ENCODE assay signal across 2 fruit fly cellular contexts in the genomic region with DNA sequence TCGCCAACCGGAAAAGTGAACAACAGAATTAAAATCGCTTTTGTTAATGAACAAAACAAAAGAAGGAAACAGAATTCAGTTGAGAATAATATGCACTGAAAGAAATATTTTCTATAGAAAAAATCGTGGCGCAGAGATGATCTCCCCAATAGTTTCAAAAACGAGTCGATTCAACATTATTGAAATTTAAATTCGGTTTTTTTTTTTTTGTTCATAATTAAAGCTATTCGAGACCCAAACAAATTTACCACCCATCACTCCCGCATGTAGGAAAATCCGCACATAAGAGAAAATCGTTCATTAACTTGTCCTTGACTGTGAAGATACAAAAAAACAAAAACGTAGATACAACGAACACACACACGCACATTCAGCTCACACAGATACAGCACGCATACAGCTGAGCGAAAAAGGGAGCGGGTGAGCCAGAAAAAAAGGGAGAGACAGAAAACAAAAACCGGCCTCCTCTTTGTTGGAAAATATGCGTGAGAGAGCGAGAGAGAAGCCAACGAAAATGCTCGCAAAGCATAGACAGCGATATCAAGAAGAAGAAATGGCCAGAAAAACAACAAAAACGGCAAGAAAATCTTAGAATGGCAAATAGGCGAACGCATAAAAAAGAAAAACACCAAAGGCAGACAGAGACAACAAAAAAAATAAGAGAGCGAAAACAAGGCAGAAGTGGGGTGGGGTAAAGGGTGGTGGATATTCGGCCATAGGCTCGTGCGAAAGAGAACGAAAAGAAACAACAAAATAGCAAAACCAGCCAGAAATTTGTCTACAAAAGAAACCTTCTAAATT.
TF ChIP-seq lines count a peak whose summit lies in the region.

No protein-coding gene starts in this region.

TF ChIP-seq in whole organism, embryonic, 481 proteins besides CTCF, POLR2A, EP300 and RAD21 (continued from another document and continues in another):
- TF ChIP-seq kni (GFP tag; optimal IDR thresholded peaks at IDR 0.05; lab: Kevin White, UChicago) (peak; percentile 57), CG31224 (GFP tag; IDR thresholded peaks at IDR 0.05; lab: Robert Waterston, UW) (peak; percentile 54; the same call in 1 of the 2 replicates), CG17802 (tag; optimal IDR thresholded peaks at IDR 0.05; lab: Kevin White, UChicago) (no peak), HLH54F (GFP tag; optimal IDR thresholded peaks at IDR 0.05; lab: Kevin White, UChicago) (peak; percentile 59), Usf (GFP tag; optimal IDR thresholded peaks at IDR 0.05; lab: Kevin White, UChicago) (no peak), emc (GFP tag; optimal IDR thresholded peaks at IDR 0.05; lab: Kevin White, UChicago) (no peak), unc-4 (GFP tag; IDR thresholded peaks at IDR 0.05; lab: Robert Waterston, UW; ENCODE audit: partially characterized antibody) (peak; percentile 48; the same call in 1 of the 2 replicates), CG12659 (GFP tag; optimal IDR thresholded peaks at IDR 0.05; lab: Kevin White, UChicago) (peak; percentile 25), schlank (tag; optimal IDR thresholded peaks at IDR 0.05; lab: Kevin White, UChicago) (no peak), CG13775 (GFP tag; optimal IDR thresholded peaks at IDR 0.05; lab: Kevin White, UChicago) (peak; percentile 63), CG32767 (GFP tag; IDR thresholded peaks at IDR 0.05; lab: Robert Waterston, UW) (no peak), CG8359 (GFP tag; optimal IDR thresholded peaks at IDR 0.05; lab: Kevin White, UChicago; ENCODE audit: borderline replicate concordance) (no peak), D19B (GFP tag; optimal IDR thresholded peaks at IDR 0.05; lab: Kevin White, UChicago) (peak; percentile 49), nerfin-2 (GFP tag; IDR thresholded peaks at IDR 0.05; lab: Robert Waterston, UW; ENCODE audit: partially characterized antibody) (no peak), Sox102F (GFP tag; optimal IDR thresholded peaks at IDR 0.05; lab: Kevin White, UChicago) (peak; percentile 31), lab (GFP tag; optimal IDR thresholded peaks at IDR 0.05; lab: Kevin White, UChicago) (peak; percentile 61), fd3F (GFP tag; optimal IDR thresholded peaks at IDR 0.05; lab: Kevin White, UChicago) (peak; percentile 30), Dll (GFP tag; IDR thresholded peaks at IDR 0.05; lab: Robert Waterston, UW; ENCODE audit: partially characterized antibody) (no peak), Trl (optimal IDR thresholded peaks at IDR 0.05; lab: Kevin White, UChicago) (peak; percentile 73 to 95), Trl (GFP tag; optimal IDR thresholded peaks at IDR 0.05; lab: Kevin White, UChicago) (peak; percentile 7), Jarid2 (GFP tag; optimal IDR thresholded peaks at IDR 0.05; lab: Kevin White, UChicago) (no peak), CG10366 (GFP tag; IDR thresholded peaks at IDR 0.05; lab: Robert Waterston, UW) (peak; percentile 30; the same call in 1 of the 2 replicates), CG3281 (GFP tag; optimal IDR thresholded peaks at IDR 0.05; lab: Kevin White, UChicago) (peak; percentile 50), CG15601 (tag; optimal IDR thresholded peaks at IDR 0.05; lab: Kevin White, UChicago) (no peak), nau (GFP tag; optimal IDR thresholded peaks at IDR 0.05; lab: Kevin White, UChicago) (no peak), ATbp (GFP tag; optimal IDR thresholded peaks at IDR 0.05; lab: Kevin White, UChicago) (no peak), Nf-YB (GFP tag; optimal IDR thresholded peaks at IDR 0.05; lab: Kevin White, UChicago) (peak; percentile 10), eyg (GFP tag; optimal IDR thresholded peaks at IDR 0.05; lab: Kevin White, UChicago) (peak; percentile 66), tll (GFP tag; optimal IDR thresholded peaks at IDR 0.05; lab: Kevin White, UChicago) (peak in 1 of 2 experiments; percentile 54), sim (GFP tag; IDR thresholded peaks at IDR 0.05; lab: Robert Waterston, UW) (no peak), Opbp (GFP tag; IDR thresholded peaks at IDR 0.05; lab: Robert Waterston, UW; ENCODE audit: partially characterized antibody) (no peak), ham (GFP tag; IDR thresholded peaks at IDR 0.05; lab: Robert Waterston, UW) (no peak), exex (tag; optimal IDR thresholded peaks at IDR 0.05; lab: Kevin White, UChicago) (no peak), HmgZ (tag; optimal IDR thresholded peaks at IDR 0.05; lab: Kevin White, UChicago) (peak; percentile 44), CG11695 (GFP tag; IDR thresholded peaks at IDR 0.05; lab: Robert Waterston, UW) (peak; percentile 58; the same call in 2 of the 3 replicates), CG6654 (GFP tag; optimal IDR thresholded peaks at IDR 0.05; lab: Kevin White, UChicago) (no peak), CG4328 (GFP tag; optimal IDR thresholded peaks at IDR 0.05; lab: Kevin White, UChicago) (no peak), CG18764 (GFP tag; optimal IDR thresholded peaks at IDR 0.05; lab: Kevin White, UChicago) (no peak), jumu (GFP tag; optimal IDR thresholded peaks at IDR 0.05; lab: Kevin White, UChicago) (no peak), CG12299 (tag; optimal IDR thresholded peaks at IDR 0.05; lab: Kevin White, UChicago) (peak; percentile 21), CG10654 (GFP tag; optimal IDR thresholded peaks at IDR 0.05; lab: Kevin White, UChicago) (no peak), CG8281 (tag; optimal IDR thresholded peaks at IDR 0.05; lab: Kevin White, UChicago) (no peak), CG6854 (GFP tag; optimal IDR thresholded peaks at IDR 0.05; lab: Kevin White, UChicago) (peak; percentile 15), CG12104 (GFP tag; optimal IDR thresholded peaks at IDR 0.05; lab: Kevin White, UChicago) (no peak), NK7.1 (GFP tag; optimal IDR thresholded peaks at IDR 0.05; lab: Kevin White, UChicago) (peak; percentile 44), CG6272 (GFP tag; IDR thresholded peaks at IDR 0.05; lab: Robert Waterston, UW) (no peak), Fer1 (GFP tag; optimal IDR thresholded peaks at IDR 0.05; lab: Kevin White, UChicago) (peak; percentile 12), CG3847 (GFP tag; IDR thresholded peaks at IDR 0.05; lab: Robert Waterston, UW) (no peak; the same call in 1 of the 2 replicates), Ptx1 (GFP tag; IDR thresholded peaks at IDR 0.05; lab: Robert Waterston, UW) (0 out of 2 replicates have a peak, but pooled peaks have one; percentile 36), CG7357 (GFP tag; IDR thresholded peaks at IDR 0.05; lab: Robert Waterston, UW) (0 out of 3 replicates have a peak, but pooled peaks have one; percentile 19), CG5953 (GFP tag; IDR thresholded peaks at IDR 0.05; lab: Robert Waterston, UW) (no peak), Max (GFP tag; optimal IDR thresholded peaks at IDR 0.05; lab: Kevin White, UChicago) (no peak), Rfx (GFP tag; IDR thresholded peaks at IDR 0.05; lab: Robert Waterston, UW) (peak; percentile 83), toy (GFP tag; IDR thresholded peaks at IDR 0.05; lab: Robert Waterston, UW) (no peak), shn (GFP tag; optimal IDR thresholded peaks at IDR 0.05; lab: Kevin White, UChicago) (peak; percentile 14), Chrac-16 (GFP tag; optimal IDR thresholded peaks at IDR 0.05; lab: Kevin White, UChicago) (peak; percentile 59), Gsc (GFP tag; IDR thresholded peaks at IDR 0.05; lab: Robert Waterston, UW) (no peak), CG5180 (GFP tag; optimal IDR thresholded peaks at IDR 0.05; lab: Kevin White, UChicago) (no peak), sima (GFP tag; optimal IDR thresholded peaks at IDR 0.05; lab: Kevin White, UChicago) (peak; percentile 33), CG11696 (GFP tag; IDR thresholded peaks at IDR 0.05; lab: Robert Waterston, UW) (peak; percentile 74)

TF ChIP-seq in whole organism, prepupa, 60 proteins besides CTCF, POLR2A, EP300 and RAD21 (continued from another document):
- TF ChIP-seq dac (GFP tag; optimal IDR thresholded peaks at IDR 0.05; lab: Kevin White, UChicago) (peak; percentile 34), CG6808 (GFP tag; optimal IDR thresholded peaks at IDR 0.05; lab: Kevin White, UChicago) (peak; percentile 60), OdsH (GFP tag; optimal IDR thresholded peaks at IDR 0.05; lab: Kevin White, UChicago) (peak; percentile 56), Ets96B (tag; optimal IDR thresholded peaks at IDR 0.05; lab: Kevin White, UChicago) (peak; percentile 59), salr (GFP tag; optimal IDR thresholded peaks at IDR 0.05; lab: Kevin White, UChicago) (peak in 1 of 2 experiments; percentile 84), CG3919 (GFP tag; optimal IDR thresholded peaks at IDR 0.05; lab: Kevin White, UChicago) (peak; percentile 52), Sox102F (GFP tag; optimal IDR thresholded peaks at IDR 0.05; lab: Kevin White, UChicago) (peak; percentile 67), CG10669 (GFP tag; optimal IDR thresholded peaks at IDR 0.05; lab: Kevin White, UChicago) (peak; percentile 60), cyc (GFP tag; optimal IDR thresholded peaks at IDR 0.05; lab: Kevin White, UChicago) (peak; percentile 70), fkh (GFP tag; optimal IDR thresholded peaks at IDR 0.05; lab: Kevin White, UChicago) (peak; percentile 64), CG16779 (tag; optimal IDR thresholded peaks at IDR 0.05; lab: Kevin White, UChicago) (peak; percentile 76), esn (GFP tag; optimal IDR thresholded peaks at IDR 0.05; lab: Kevin White, UChicago) (peak; percentile 79), Gug (GFP tag; IDR thresholded peaks at IDR 0.05; lab: Robert Waterston, UW) (0 out of 2 replicates have a peak, but pooled peaks have one; percentile 26), CG6792 (GFP tag; optimal IDR thresholded peaks at IDR 0.05; lab: Kevin White, UChicago) (peak; percentile 71), CG3032 (tag; optimal IDR thresholded peaks at IDR 0.05; lab: Kevin White, UChicago) (peak; percentile 44), CG11762 (GFP tag; optimal IDR thresholded peaks at IDR 0.05; lab: Kevin White, UChicago; ENCODE audit: insufficient read depth) (peak; percentile 14), topi (GFP tag; optimal IDR thresholded peaks at IDR 0.05; lab: Kevin White, UChicago) (peak; percentile 82), CG6276 (GFP tag; optimal IDR thresholded peaks at IDR 0.05; lab: Kevin White, UChicago) (peak; percentile 81), CG11902 (GFP tag; optimal IDR thresholded peaks at IDR 0.05; lab: Kevin White, UChicago) (peak; percentile 52), Hr4 (GFP tag; optimal IDR thresholded peaks at IDR 0.05; lab: Kevin White, UChicago) (peak; percentile 3), Sox15 (GFP tag; optimal IDR thresholded peaks at IDR 0.05; lab: Kevin White, UChicago) (peak; percentile 56), dsx (GFP tag; optimal IDR thresholded peaks at IDR 0.05; lab: Kevin White, UChicago; ENCODE audit: poor library complexity, severe bottlenecking) (peak; percentile 71), Sox14 (GFP tag; optimal IDR thresholded peaks at IDR 0.05; lab: Kevin White, UChicago) (peak; percentile 68), achi (GFP tag; optimal IDR thresholded peaks at IDR 0.05; lab: Kevin White, UChicago) (peak; percentile 52), CG8632 (GFP tag; optimal IDR thresholded peaks at IDR 0.05; lab: Kevin White, UChicago) (peak; percentile 71), ss (GFP tag; optimal IDR thresholded peaks at IDR 0.05; lab: Kevin White, UChicago) (peak; percentile 78 to 85), net (GFP tag; optimal IDR thresholded peaks at IDR 0.05; lab: Kevin White, UChicago) (peak; percentile 63), CG4318 (GFP tag; optimal IDR thresholded peaks at IDR 0.05; lab: Kevin White, UChicago) (no peak), pdm3 (GFP tag; optimal IDR thresholded peaks at IDR 0.05; lab: Kevin White, UChicago) (peak; percentile 70), CG15336 (GFP tag; IDR thresholded peaks at IDR 0.05; lab: Robert Waterston, UW) (peak; percentile 86), CG1621 (tag; optimal IDR thresholded peaks at IDR 0.05; lab: Kevin White, UChicago) (peak; percentile 60), svp (GFP tag; lab: Kevin White, UChicago) (peak; percentile 88), Eip93F (GFP tag; optimal IDR thresholded peaks at IDR 0.05; lab: Kevin White, UChicago) (peak; percentile 32), eg (GFP tag; IDR thresholded peaks at IDR 0.05; lab: Robert Waterston, UW) (peak; percentile 89), fd59A (GFP tag; optimal IDR thresholded peaks at IDR 0.05; lab: Kevin White, UChicago) (peak; percentile 42), CG6854 (GFP tag; optimal IDR thresholded peaks at IDR 0.05; lab: Kevin White, UChicago) (peak; percentile 29), CG8119 (GFP tag; IDR thresholded peaks at IDR 0.05; lab: Robert Waterston, UW) (peak; percentile 89), Eip78C (GFP tag; lab: Kevin White, UChicago) (peak; percentile 93), spab (GFP tag; optimal IDR thresholded peaks at IDR 0.05; lab: Kevin White, UChicago) (peak; percentile 51)
